Worm (Caenorhabditis elegans) whole organism, L1 larva: ENCODE measurements around the gene clc-4.

Experiments used
- C16A3.4 ChIP-seq: fragments of 150-350 bp; optimal IDR thresholded peaks from 2 replicates; lab custom pipeline; 2014; ENCODE audit warnings: missing biosample characterization, missing genetic modification characterization
- C34B4.2 ChIP-seq: sonication (generic microtip); optimal IDR thresholded peaks from 2 replicates; lab custom pipeline; 2017; ENCODE audit warnings: mild to moderate bottlenecking, missing genetic modification characterization, missing compliant biosample characterization
- F16B12.6 ChIP-seq: fragments of 150-350 bp; optimal IDR thresholded peaks from 2 replicates; lab custom pipeline; 2014; ENCODE audit warnings: missing biosample characterization, missing genetic modification characterization
- Y116A8C.19 ChIP-seq: sonication (generic microtip); optimal IDR thresholded peaks from 2 replicates; lab custom pipeline; 2016; ENCODE audit warnings: missing compliant biosample characterization, missing genetic modification characterization, borderline replicate concordance
- aha-1 ChIP-seq: fragments of 150-350 bp; optimal IDR thresholded peaks from 2 replicates; lab custom pipeline; 2014; ENCODE audit warnings: missing biosample characterization, missing genetic modification characterization
- alr-1 ChIP-seq: fragments of 200-800 bp; sonication (Bioruptor generic); optimal IDR thresholded peaks from 2 replicates; lab custom pipeline; 2018; ENCODE audit warnings: borderline replicate concordance, mild to moderate bottlenecking, missing genetic modification characterization, missing compliant biosample characterization
- ama-1 ChIP-seq: fragments of 150-350 bp; optimal IDR thresholded peaks from 2 replicates; lab custom pipeline; 2014
- blmp-1 ChIP-seq: fragments of 150-350 bp; optimal IDR thresholded peaks from 2 replicates; lab custom pipeline; 2014; ENCODE audit warnings: missing biosample characterization, missing genetic modification characterization
- ceh-88 ChIP-seq: fragments of 200-800 bp; sonication (Bioruptor generic); IDR thresholded peaks from 2 replicates; pipeline ENCODE4 v1.3.6; 2022; ENCODE audit warnings: missing genetic modification characterization, missing compliant biosample characterization
- ceh-90 ChIP-seq: sonication (generic microtip); optimal IDR thresholded peaks from 2 replicates; lab custom pipeline; 2016; ENCODE audit warnings: missing genetic modification characterization, missing compliant biosample characterization
- ces-1 ChIP-seq: fragments of 150-350 bp; optimal IDR thresholded peaks from 2 replicates; lab custom pipeline; 2014; ENCODE audit warnings: missing biosample characterization, missing genetic modification reagents, missing genetic modification characterization
- dsc-1 ChIP-seq: sonication (generic microtip); optimal IDR thresholded peaks from 2 replicates; lab custom pipeline; 2016; ENCODE audit warnings: mild to moderate bottlenecking, missing genetic modification characterization, missing compliant biosample characterization
- efl-1 ChIP-seq, 4 experiments: fragments of 150-350 bp; optimal IDR thresholded peaks in 3 of 4; peaks in 1 of 4; 1 replicate in 1 of 4; 2 replicates in 3 of 4; lab custom pipeline; 2014; ENCODE audit warnings: missing biosample characterization in 2 of 4, missing genetic modification characterization in 2 of 4, missing genetic modification reagents in 2 of 4
- egl-27 ChIP-seq, 2 experiments: fragments of 150-350 bp in 1 of 2; sonication (generic microtip); optimal IDR thresholded peaks; 3 replicates each; lab custom pipeline; 2017 to 2018; ENCODE audit warnings: missing biosample characterization in 2 of 2, missing genetic modification characterization in 2 of 2, missing genetic modification reagents in 2 of 2
- elt-2 ChIP-seq: sonication (generic microtip); optimal IDR thresholded peaks from 2 replicates; lab custom pipeline; 2016; ENCODE audit warnings: missing genetic modification characterization, mild to moderate bottlenecking, inconsistent platforms, missing compliant biosample characterization, missing genetic modification reagents
- elt-3 ChIP-seq, 6 experiments: fragments of 150-350 bp in 1 of 6; sonication (generic microtip); optimal IDR thresholded peaks; 2 replicates each; lab custom pipeline; 2017 to 2018; ENCODE audit warnings: missing biosample characterization in 6 of 6, missing genetic modification characterization in 6 of 6, inconsistent platforms in 1 of 6
- fkh-10 ChIP-seq: sonication (generic microtip); optimal IDR thresholded peaks from 2 replicates; lab custom pipeline; 2017; ENCODE audit warnings: missing biosample characterization, missing genetic modification reagents, missing genetic modification characterization
- fos-1 ChIP-seq: fragments of 150-350 bp; optimal IDR thresholded peaks from 2 replicates; lab custom pipeline; 2014; ENCODE audit warnings: missing biosample characterization, missing genetic modification characterization
- hlh-17 ChIP-seq: fragments of 200-800 bp; sonication (Bioruptor generic); optimal IDR thresholded peaks from 2 replicates; lab custom pipeline; 2018; ENCODE audit warnings: missing genetic modification characterization, mild to moderate bottlenecking, missing compliant biosample characterization, moderate library complexity, borderline replicate concordance
- hlh-4 ChIP-seq: sonication (generic microtip); optimal IDR thresholded peaks from 2 replicates; lab custom pipeline; 2016; ENCODE audit warnings: mild to moderate bottlenecking, missing genetic modification characterization, missing compliant biosample characterization
- hpl-2 ChIP-seq: fragments of 150-350 bp; optimal IDR thresholded peaks from 2 replicates; lab custom pipeline; 2014; ENCODE audit warnings: missing biosample characterization, missing genetic modification reagents, missing genetic modification characterization
- isw-1 ChIP-seq: fragments of 200-800 bp; sonication (Bioruptor generic); IDR thresholded peaks from 2 replicates; pipeline ENCODE4 v1.3.6; 2022; ENCODE audit warnings: missing genetic modification characterization, missing compliant biosample characterization
- jun-1 ChIP-seq: fragments of 150-350 bp; optimal IDR thresholded peaks from 2 replicates; lab custom pipeline; 2014; ENCODE audit warnings: missing biosample characterization, missing genetic modification reagents, missing genetic modification characterization
- lin-14 ChIP-seq: fragments of 200-800 bp; sonication (Bioruptor generic); optimal IDR thresholded peaks from 2 replicates; lab custom pipeline; 2018; ENCODE audit warnings: mild to moderate bottlenecking, missing genetic modification characterization, moderate library complexity, missing compliant biosample characterization
- lin-35 ChIP-seq, 2 experiments: fragments of 150-350 bp; optimal IDR thresholded peaks; 2 replicates each; lab custom pipeline; 2014; ENCODE audit warnings: missing biosample characterization in 2 of 2, missing genetic modification characterization in 2 of 2, missing genetic modification reagents in 2 of 2
- lin-39 ChIP-seq: fragments of 150-350 bp; optimal IDR thresholded peaks from 2 replicates; lab custom pipeline; 2014; ENCODE audit warnings: missing biosample characterization, missing genetic modification reagents, missing genetic modification characterization
- lir-3 ChIP-seq: sonication (generic microtip); optimal IDR thresholded peaks from 2 replicates; lab custom pipeline; 2016; ENCODE audit warnings: mild to moderate bottlenecking, missing genetic modification characterization, moderate library complexity, missing compliant biosample characterization; ENCODE audit not compliant: poor library complexity
- lsy-2 ChIP-seq, 2 experiments: fragments of 150-350 bp; optimal IDR thresholded peaks; 2 replicates each; lab custom pipeline; 2014; ENCODE audit warnings: missing biosample characterization in 2 of 2, missing genetic modification characterization in 2 of 2
- mab-9 ChIP-seq: fragments of 200-800 bp; sonication (Bioruptor generic); IDR thresholded peaks from 2 replicates; pipeline ENCODE4 v1.3.6; 2022; ENCODE audit warnings: missing genetic modification reagents, missing genetic modification characterization, missing compliant biosample characterization
- mdl-1 ChIP-seq, 2 experiments: fragments of 150-350 bp; optimal IDR thresholded peaks; 2 replicates each; lab custom pipeline; 2014 to 2017; ENCODE audit warnings: missing biosample characterization in 2 of 2, missing genetic modification characterization in 2 of 2, inconsistent platforms in 1 of 2
- mep-1 ChIP-seq: fragments of 150-350 bp; optimal IDR thresholded peaks from 2 replicates; lab custom pipeline; 2014; ENCODE audit warnings: missing biosample characterization, missing genetic modification characterization
- nhr-12 ChIP-seq: sonication (generic microtip); optimal IDR thresholded peaks from 2 replicates; lab custom pipeline; 2017; ENCODE audit warnings: missing biosample characterization, missing genetic modification characterization
- nhr-19 ChIP-seq: fragments of 200-800 bp; sonication (Bioruptor generic); conservative IDR thresholded peaks from 2 replicates; pipeline ENCODE4 v1.3.6; 2022; ENCODE audit warnings: missing genetic modification characterization, missing compliant biosample characterization
- nhr-237 ChIP-seq: fragments of 150-350 bp; optimal IDR thresholded peaks from 2 replicates; lab custom pipeline; 2014; ENCODE audit warnings: missing biosample characterization, missing genetic modification characterization
- nhr-47 ChIP-seq: sonication (generic microtip); optimal IDR thresholded peaks from 2 replicates; lab custom pipeline; 2016; ENCODE audit warnings: mild to moderate bottlenecking, missing genetic modification characterization, moderate library complexity, missing compliant biosample characterization
- nhr-71 ChIP-seq: sonication (generic microtip); optimal IDR thresholded peaks from 2 replicates; lab custom pipeline; 2016; ENCODE audit warnings: mild to moderate bottlenecking, missing genetic modification characterization, moderate library complexity, missing compliant biosample characterization
- nhr-76 ChIP-seq: sonication (generic microtip); optimal IDR thresholded peaks from 2 replicates; lab custom pipeline; 2017; ENCODE audit warnings: missing biosample characterization, missing genetic modification characterization
- nhr-77 ChIP-seq: fragments of 150-350 bp; optimal IDR thresholded peaks from 2 replicates; lab custom pipeline; 2014; ENCODE audit warnings: missing biosample characterization, missing genetic modification characterization
- nhr-84 ChIP-seq: sonication (generic microtip); optimal IDR thresholded peaks from 2 replicates; lab custom pipeline; 2017; ENCODE audit warnings: missing biosample characterization, missing genetic modification characterization
- nhr-85 ChIP-seq: sonication (generic microtip); peaks from one replicate; lab custom pipeline; 2016; ENCODE audit warnings: missing genetic modification characterization, inconsistent platforms, missing compliant biosample characterization
- pax-3 ChIP-seq: fragments of 200-800 bp; sonication (Bioruptor generic); optimal IDR thresholded peaks from 2 replicates; lab custom pipeline; 2018; ENCODE audit warnings: mild to moderate bottlenecking, missing genetic modification characterization, moderate library complexity, missing compliant biosample characterization
- pqm-1 ChIP-seq: sonication (generic microtip); optimal IDR thresholded peaks from 3 replicates; lab custom pipeline; 2017; ENCODE audit warnings: missing biosample characterization, missing genetic modification characterization
- snpc-4 ChIP-seq: fragments of 150-350 bp; optimal IDR thresholded peaks from 2 replicates; lab custom pipeline; 2014; ENCODE audit warnings: missing biosample characterization, missing genetic modification characterization
- snu-23 ChIP-seq: sonication (generic microtip); optimal IDR thresholded peaks from 2 replicates; lab custom pipeline; 2016; ENCODE audit warnings: missing genetic modification characterization, missing compliant biosample characterization
- sox-4 ChIP-seq: sonication (generic microtip); optimal IDR thresholded peaks from 2 replicates; lab custom pipeline; 2016; ENCODE audit warnings: missing genetic modification characterization, missing compliant biosample characterization
- sup-37 ChIP-seq: fragments of 200-800 bp; sonication (Bioruptor generic); optimal IDR thresholded peaks from 2 replicates; lab custom pipeline; 2018; ENCODE audit warnings: mild to moderate bottlenecking, missing genetic modification characterization, missing compliant biosample characterization
- unc-30 ChIP-seq: sonication (generic microtip); optimal IDR thresholded peaks from 2 replicates; lab custom pipeline; 2017; ENCODE audit warnings: missing biosample characterization, missing genetic modification characterization
- unc-62 ChIP-seq: fragments of 150-350 bp; optimal IDR thresholded peaks from 2 replicates; lab custom pipeline; 2014; ENCODE audit warnings: missing biosample characterization, missing genetic modification reagents, missing genetic modification characterization
- unc-86 ChIP-seq: sonication (generic microtip); optimal IDR thresholded peaks from 2 replicates; lab custom pipeline; 2016; ENCODE audit warnings: missing genetic modification characterization, missing compliant biosample characterization
- vab-15 ChIP-seq: sonication (generic microtip); optimal IDR thresholded peaks from 2 replicates; lab custom pipeline; 2017; ENCODE audit warnings: missing genotype, mild to moderate bottlenecking, missing genetic modification characterization, missing compliant biosample characterization
- xbp-1 ChIP-seq: sonication (generic microtip); optimal IDR thresholded peaks from 2 replicates; lab custom pipeline; 2016; ENCODE audit warnings: missing genetic modification characterization, missing compliant biosample characterization
- ztf-4 ChIP-seq: fragments of 150-350 bp; optimal IDR thresholded peaks from 2 replicates; lab custom pipeline; 2014; ENCODE audit warnings: missing biosample characterization, missing genetic modification characterization

Gene clc-4

ce11 chrX:10770988-10771496 lies 12.7 kb downstream of the clc-4 start (continued):
- TF ChIP-seq isw-1 (peak; percentile 50), mdl-1 (tag; optimal IDR thresholded peaks at IDR 0.05; lab: Kevin White, UChicago) (peak; percentile 49 to 88), blmp-1 (tag; lab: Kevin White, UChicago) (peak; percentile 100), nhr-77 (tag; lab: Kevin White, UChicago) (peak; percentile 71), snu-23 (GFP tag; lab: Kevin White, UChicago) (peak; percentile 95), nhr-85 (tag; lab: Kevin White, UChicago) (peak; percentile 97), unc-62 (no peak), lin-39 (tag; lab: Kevin White, UChicago) (peak; percentile 78), aha-1 (tag; lab: Kevin White, UChicago) (peak; percentile 17), ceh-88 (GFP tag; lab: Robert Waterston, UW) (peak; percentile 61; the same call in 1 of the 2 replicates), nhr-84 (tag; lab: Kevin White, UChicago) (no peak), mep-1 (tag; lab: Kevin White, UChicago) (peak; percentile 85), nhr-12 (tag; lab: Kevin White, UChicago) (no peak), snpc-4 (tag; lab: Kevin White, UChicago) (peak; percentile 29), ama-1 (lab: Kevin White, UChicago) (peak; percentile 3), nhr-76 (no peak), nhr-47 (tag; lab: Kevin White, UChicago) (peak; percentile 93), sox-4 (tag; lab: Kevin White, UChicago) (peak; percentile 75), unc-86 (tag; lab: Kevin White, UChicago) (peak; percentile 73), ceh-90 (tag; lab: Kevin White, UChicago) (no peak), elt-2 (tag; lab: Kevin White, UChicago) (peak; percentile 45), nhr-71 (tag; lab: Kevin White, UChicago) (peak; percentile 99), xbp-1 (tag; lab: Kevin White, UChicago) (peak; percentile 75), elt-3 (tag; optimal IDR thresholded peaks at IDR 0.05; lab: Kevin White, UChicago) (peak in 3 of 6 experiments; percentile 4 to 95 (median 73)), hpl-2 (GFP tag; lab: Kevin White, UChicago) (no peak), nhr-19 (GFP tag; lab: Robert Waterston, UW) (peak; percentile 89), lin-35 (GFP tag; optimal IDR thresholded peaks at IDR 0.05; lab: Kevin White, UChicago) (peak; percentile 41 to 75), sup-37 (GFP tag; lab: Kevin White, UChicago) (peak; percentile 67), F16B12.6 (tag; lab: Kevin White, UChicago) (no peak), C34B4.2 (tag; lab: Kevin White, UChicago) (no peak), efl-1 (optimal IDR thresholded peaks at IDR 0.05; lab: Kevin White, UChicago) (peak; percentile 50 to 55), efl-1 (GFP tag; optimal IDR thresholded peaks at IDR 0.05 in 1 of 2; lab: Kevin White, UChicago) (peak; percentile 19 to 87), hlh-4 (tag; lab: Kevin White, UChicago) (no peak), lir-3 (tag; lab: Kevin White, UChicago) (peak; percentile 40), vab-15 (tag; lab: Kevin White, UChicago) (peak; percentile 46), ztf-4 (tag; lab: Kevin White, UChicago) (peak; percentile 74), mab-9 (no peak), hlh-17 (GFP tag; lab: Kevin White, UChicago) (no peak), dsc-1 (tag; lab: Kevin White, UChicago) (peak; percentile 74), fkh-10 (GFP tag; lab: Kevin White, UChicago) (peak; percentile 76), lin-14 (GFP tag; lab: Kevin White, UChicago) (peak; percentile 99), ces-1 (GFP tag; lab: Kevin White, UChicago) (no peak), fos-1 (tag; lab: Kevin White, UChicago) (peak; percentile 23), unc-30 (tag; lab: Kevin White, UChicago) (no peak), pax-3 (peak; percentile 69), nhr-237 (tag; lab: Kevin White, UChicago) (peak; percentile 85), egl-27 (tag; optimal IDR thresholded peaks at IDR 0.05; lab: Kevin White, UChicago) (peak; percentile 9 to 68), jun-1 (tag; lab: Kevin White, UChicago) (peak; percentile 65), pqm-1 (tag; lab: Kevin White, UChicago) (no peak), Y116A8C.19 (no peak), lsy-2 (tag; optimal IDR thresholded peaks at IDR 0.05; lab: Kevin White, UChicago) (peak; percentile 83 to 91), alr-1 (tag; lab: Kevin White, UChicago) (no peak), C16A3.4 (tag; lab: Kevin White, UChicago) (peak; percentile 67)
